Fruit fly (Drosophila melanogaster) whole organism, embryonic: ENCODE measurements around the gene grnd.

Source experiments
- Antp ChIP-seq: fragments of 200-800 bp; sonication (Bioruptor generic); optimal IDR thresholded peaks from 3 replicates; lab custom pipeline; 2016; ENCODE audit warnings: missing biosample characterization, missing genetic modification characterization
- CG10147 ChIP-seq: fragments of 200-800 bp; sonication (Bioruptor generic); optimal IDR thresholded peaks from 2 replicates; lab custom pipeline; 2019; ENCODE audit warnings: missing biosample characterization, mild to moderate bottlenecking, missing genetic modification characterization, moderate library complexity
- CG11560 ChIP-seq: fragments of 200-800 bp; sonication (Bioruptor generic); IDR thresholded peaks from 3 replicates; pipeline ENCODE4 v1.3.6; 2022; ENCODE audit warnings: missing biosample characterization, missing genetic modification characterization
- CG12236 ChIP-seq: fragments of 200-800 bp; sonication (Bioruptor generic); optimal IDR thresholded peaks from 2 replicates; lab custom pipeline; 2016; ENCODE audit warnings: missing biosample characterization, missing genetic modification characterization
- CG12744 ChIP-seq: fragments of 200-800 bp; sonication (Bioruptor generic); optimal IDR thresholded peaks from 2 replicates; lab custom pipeline; 2016; ENCODE audit warnings: missing biosample characterization, missing genetic modification characterization
- CG12942 ChIP-seq: fragments of 200-800 bp; sonication (Bioruptor generic); optimal IDR thresholded peaks from 3 replicates; lab custom pipeline; 2016; ENCODE audit warnings: missing biosample characterization, missing genetic modification characterization
- CG14050 ChIP-seq: fragments of 200-800 bp; sonication (Bioruptor generic); IDR thresholded peaks from 3 replicates; pipeline ENCODE4 v1.3.6; 2022; ENCODE audit warnings: missing biosample characterization, missing genetic modification characterization
- CG14860 ChIP-seq: fragments of 200-800 bp; sonication (Bioruptor generic); IDR thresholded peaks from 3 replicates; pipeline ENCODE4 v1.3.6; 2022; ENCODE audit warnings: missing biosample characterization, missing genetic modification characterization; ENCODE audit not compliant: partially characterized antibody
- CG15073 ChIP-seq: fragments of 200-800 bp; sonication (Bioruptor generic); optimal IDR thresholded peaks from 2 replicates; lab custom pipeline; 2016; ENCODE audit warnings: missing biosample characterization, missing genetic modification characterization
- CG16815 ChIP-seq: fragments of 200-800 bp; sonication (Bioruptor generic); optimal IDR thresholded peaks from 3 replicates; lab custom pipeline; 2017; ENCODE audit warnings: missing biosample characterization, mild to moderate bottlenecking, missing genetic modification characterization
- CG17361 ChIP-seq: fragments of 200-800 bp; sonication (Bioruptor generic); IDR thresholded peaks from 3 replicates; pipeline ENCODE4 v1.3.6; 2022; ENCODE audit warnings: missing biosample characterization, missing genetic modification characterization
- CG17385 ChIP-seq: fragments of 200-800 bp; sonication (Bioruptor generic); optimal IDR thresholded peaks from 3 replicates; lab custom pipeline; 2018; ENCODE audit warnings: missing biosample characterization, mild to moderate bottlenecking, missing genetic modification characterization
- CG1832 ChIP-seq: fragments of 200-800 bp; sonication (Bioruptor generic); optimal IDR thresholded peaks from 2 replicates; lab custom pipeline; 2017; ENCODE audit warnings: missing biosample characterization, mild to moderate bottlenecking, missing genetic modification characterization, inconsistent platforms
- CG2712 ChIP-seq: fragments of 200-800 bp; optimal IDR thresholded peaks from 3 replicates; lab custom pipeline; 2019; ENCODE audit warnings: missing biosample characterization, mild to moderate bottlenecking, missing genetic modification characterization, moderate library complexity
- CG2889 ChIP-seq: fragments of 200-800 bp; sonication (Bioruptor generic); IDR thresholded peaks from 3 replicates; pipeline ENCODE4 v1.3.6; 2022; ENCODE audit warnings: missing biosample characterization, missing genetic modification characterization
- CG3281 ChIP-seq: fragments of 200-800 bp; sonication (Bioruptor generic); optimal IDR thresholded peaks from 3 replicates; lab custom pipeline; 2017; ENCODE audit warnings: missing biosample characterization, mild to moderate bottlenecking, missing genetic modification characterization
- CG33557 ChIP-seq: fragments of 200-800 bp; sonication (Bioruptor generic); optimal IDR thresholded peaks from 2 replicates; lab custom pipeline; 2019; ENCODE audit warnings: missing biosample characterization, mild to moderate bottlenecking, missing genetic modification characterization, moderate library complexity
- CG34376 ChIP-seq: fragments of 200-800 bp; sonication (Bioruptor generic); optimal IDR thresholded peaks from 2 replicates; lab custom pipeline; 2018; ENCODE audit warnings: missing biosample characterization, mild to moderate bottlenecking, missing genetic modification characterization
- CG4820 ChIP-seq: fragments of 200-800 bp; sonication (Bioruptor generic); optimal IDR thresholded peaks from 3 replicates; lab custom pipeline; 2016; ENCODE audit warnings: missing biosample characterization, missing genetic modification characterization
- CG5245 ChIP-seq: fragments of 200-800 bp; sonication (Bioruptor generic); optimal IDR thresholded peaks from 3 replicates; lab custom pipeline; 2016; ENCODE audit warnings: missing biosample characterization, missing genetic modification characterization
- CG6765 ChIP-seq: fragments of 200-800 bp; sonication (Bioruptor generic); optimal IDR thresholded peaks from 3 replicates; lab custom pipeline; 2017; ENCODE audit warnings: missing biosample characterization, mild to moderate bottlenecking, missing genetic modification characterization
- CG8290 ChIP-seq, 3 experiments: fragments of 200-800 bp; sonication (Bioruptor generic); optimal IDR thresholded peaks; 2 replicates each; lab custom pipeline; 2016 to 2019; ENCODE audit warnings: missing biosample characterization in 3 of 3, missing genetic modification characterization in 3 of 3, mild to moderate bottlenecking in 2 of 3, moderate library complexity in 1 of 3
- CG8765 ChIP-seq: fragments of 200-800 bp; sonication (Bioruptor generic); IDR thresholded peaks from 2 replicates; pipeline ENCODE4 v1.3.6; 2022; ENCODE audit warnings: missing biosample characterization, missing genetic modification characterization
- HLH4C ChIP-seq: fragments of 200-800 bp; sonication (Bioruptor generic); IDR thresholded peaks from 3 replicates; pipeline ENCODE4 v1.3.6; 2022; ENCODE audit warnings: missing biosample characterization, missing genetic modification characterization; ENCODE audit not compliant: partially characterized antibody
- Hey ChIP-seq: fragments of 200-800 bp; sonication (Bioruptor generic); optimal IDR thresholded peaks from 3 replicates; lab custom pipeline; 2018; ENCODE audit warnings: missing biosample characterization, mild to moderate bottlenecking, missing genetic modification characterization
- Hr78 ChIP-seq, 2 experiments: fragments of 200-800 bp in 1 of 2; fragments of >200 bp in 1 of 2; sonication (Bioruptor generic) in 1 of 2; optimal IDR thresholded peaks; 2 replicates each; lab custom pipeline; 2017 to 2019; ENCODE audit warnings: missing biosample characterization in 2 of 2, missing genetic modification characterization in 2 of 2, mild to moderate bottlenecking in 1 of 2, moderate library complexity in 1 of 2
- MTF-1 ChIP-seq: fragments of 200-800 bp; sonication (Bioruptor generic); optimal IDR thresholded peaks from 2 replicates; lab custom pipeline; 2018; ENCODE audit warnings: missing biosample characterization, mild to moderate bottlenecking, missing genetic modification characterization, borderline replicate concordance
- Mrtf ChIP-seq: fragments of 200-800 bp; sonication (Bioruptor generic); IDR thresholded peaks from 3 replicates; pipeline ENCODE4 v1.3.6; 2022; ENCODE audit warnings: missing biosample characterization, missing genetic modification characterization
- Optix ChIP-seq: fragments of 200-800 bp; sonication (Bioruptor generic); IDR thresholded peaks from 3 replicates; pipeline ENCODE4 v1.3.6; 2022; ENCODE audit warnings: missing biosample characterization, missing genetic modification characterization
- ab ChIP-seq: fragments of 200-800 bp; sonication (Bioruptor generic); optimal IDR thresholded peaks from 2 replicates; lab custom pipeline; 2016; ENCODE audit warnings: missing biosample characterization, missing genetic modification characterization
- aop ChIP-seq: fragments of 200-800 bp; sonication (Bioruptor generic); IDR thresholded peaks from 2 replicates; pipeline ENCODE4 v1.3.6; 2022; ENCODE audit warnings: missing biosample characterization, missing genetic modification characterization
- bowl ChIP-seq: fragments of 200-800 bp; sonication (Bioruptor generic); IDR thresholded peaks from 2 replicates; pipeline ENCODE4 v1.3.6; 2022; ENCODE audit warnings: missing biosample characterization, missing genetic modification characterization
- chinmo ChIP-seq: fragments of 200-800 bp; sonication (Bioruptor generic); IDR thresholded peaks from 4 replicates; pipeline ENCODE4 v1.3.6; 2022; ENCODE audit warnings: missing biosample characterization, missing genetic modification characterization; ENCODE audit not compliant: partially characterized antibody
- chm ChIP-seq: fragments of 200-800 bp; sonication (Bioruptor generic); IDR thresholded peaks from 2 replicates; pipeline ENCODE4 v1.3.6; 2022; ENCODE audit warnings: missing biosample characterization, missing genetic modification characterization
- dati ChIP-seq: fragments of 200-800 bp; sonication (Bioruptor generic); IDR thresholded peaks from 2 replicates; pipeline ENCODE4 v1.3.6; 2022; ENCODE audit warnings: missing biosample characterization, missing genetic modification characterization
- emc ChIP-seq: fragments of 200-800 bp; sonication (Bioruptor generic); optimal IDR thresholded peaks from 2 replicates; lab custom pipeline; 2016; ENCODE audit warnings: missing biosample characterization, missing genetic modification characterization
- ems ChIP-seq: fragments of 200-800 bp; sonication (Bioruptor generic); optimal IDR thresholded peaks from 3 replicates; lab custom pipeline; 2016; ENCODE audit warnings: missing biosample characterization, missing genetic modification characterization
- esg ChIP-seq: fragments of 200-800 bp; sonication (Bioruptor generic); conservative IDR thresholded peaks from 2 replicates; pipeline ENCODE4 v1.3.6; 2022; ENCODE audit warnings: missing biosample characterization, missing genetic modification characterization
- eyg ChIP-seq: fragments of 200-800 bp; sonication (Bioruptor generic); optimal IDR thresholded peaks from 3 replicates; lab custom pipeline; 2016; ENCODE audit warnings: missing biosample characterization, missing genetic modification characterization
- ham ChIP-seq: fragments of 200-800 bp; sonication (Bioruptor generic); IDR thresholded peaks from 2 replicates; pipeline ENCODE4 v1.3.6; 2022; ENCODE audit warnings: missing biosample characterization, missing genetic modification characterization
- her ChIP-seq: fragments of 200-800 bp; sonication (Bioruptor generic); optimal IDR thresholded peaks from 2 replicates; lab custom pipeline; 2016; ENCODE audit warnings: missing biosample characterization, missing genetic modification characterization
- hkb ChIP-seq, 2 experiments: fragments of 200-800 bp in 1 of 2; fragments of >200 bp in 1 of 2; sonication (Bioruptor generic) in 1 of 2; IDR thresholded peaks in 1 of 2; optimal IDR thresholded peaks in 1 of 2; 2 replicates each; pipeline versions ENCODE4 v1.3.6 to Lab custom; 2017 to 2022; ENCODE audit warnings: missing biosample characterization in 1 of 2, missing genetic modification characterization in 1 of 2
- jumu ChIP-seq: fragments of 200-800 bp; sonication (Bioruptor generic); optimal IDR thresholded peaks from 3 replicates; lab custom pipeline; 2016; ENCODE audit warnings: missing biosample characterization, missing genetic modification characterization
- ken ChIP-seq: fragments of 200-800 bp; sonication (Bioruptor generic); IDR thresholded peaks from 3 replicates; pipeline ENCODE4 v1.3.6; 2022; ENCODE audit warnings: missing biosample characterization, missing genetic modification characterization
- seq ChIP-seq: fragments of 200-800 bp; sonication (Bioruptor generic); IDR thresholded peaks from 2 replicates; pipeline ENCODE4 v1.3.6; 2022; ENCODE audit warnings: missing biosample characterization, missing genetic modification characterization
- stwl ChIP-seq: fragments of 200-800 bp; sonication (Bioruptor generic); optimal IDR thresholded peaks from 3 replicates; lab custom pipeline; 2018; ENCODE audit warnings: missing biosample characterization, mild to moderate bottlenecking, missing genetic modification characterization, moderate library complexity
- tup ChIP-seq: fragments of 200-800 bp; sonication (Bioruptor generic); optimal IDR thresholded peaks from 2 replicates; lab custom pipeline; 2016; ENCODE audit warnings: missing biosample characterization, mild to moderate bottlenecking, missing genetic modification characterization, moderate library complexity
- unpg ChIP-seq: fragments of 200-800 bp; sonication (Bioruptor generic); optimal IDR thresholded peaks from 3 replicates; lab custom pipeline; 2018; ENCODE audit warnings: missing biosample characterization, mild to moderate bottlenecking, missing genetic modification characterization, moderate library complexity
- usp ChIP-seq: fragments of >200 bp; optimal IDR thresholded peaks from 2 replicates; lab custom pipeline; 2017; ENCODE audit warnings: missing biosample characterization, missing genetic modification characterization

Gene grnd

DNA sequence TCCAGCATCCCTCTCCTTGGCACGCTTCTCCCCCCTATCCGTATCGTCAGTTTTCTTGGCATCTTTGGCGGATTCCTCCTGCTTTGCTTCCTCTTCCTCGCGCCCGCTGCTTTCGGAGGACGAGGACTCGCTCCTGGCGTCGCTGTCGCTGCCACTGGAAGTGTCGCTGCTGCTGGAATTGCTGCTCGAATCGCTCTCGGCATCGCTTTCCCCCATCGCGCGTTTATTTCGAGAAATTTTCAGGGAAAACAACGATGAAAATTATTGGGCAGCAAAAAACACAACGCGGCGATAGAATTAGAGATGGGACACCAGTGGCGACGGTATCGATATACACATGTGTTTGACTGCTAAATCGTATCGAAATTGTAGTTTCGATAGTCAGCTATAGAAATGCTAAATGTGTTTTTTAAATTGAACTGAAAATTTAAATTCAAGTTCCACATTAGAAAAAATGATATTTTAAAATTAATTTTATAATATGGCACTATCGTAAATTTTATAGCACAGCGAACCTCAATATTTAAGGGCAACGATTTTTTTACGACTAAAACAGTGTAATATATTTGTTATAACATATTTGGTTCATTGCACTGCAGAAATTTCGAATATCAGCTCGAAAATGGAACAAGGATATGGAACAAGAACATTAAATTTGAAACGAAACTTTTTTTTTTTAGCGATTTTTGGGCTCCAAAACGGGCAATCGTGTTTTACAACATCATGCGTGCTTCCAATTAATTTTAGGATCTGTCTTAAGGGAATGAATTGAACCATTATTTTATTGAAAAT, 36.4 kb upstream of the grnd start, which contains the start of gene ncm (continued):
- TF ChIP-seq Antp (GFP tag; lab: Kevin White, UChicago) = no peak
- TF ChIP-seq Optix = no peak
- no peak for TF ChIP-seq ems (GFP tag; lab: Kevin White, UChicago)
- TF ChIP-seq CG12942 (GFP tag; lab: Kevin White, UChicago) = no peak
- TF ChIP-seq MTF-1 (GFP tag; lab: Kevin White, UChicago) = no peak
- no peak for TF ChIP-seq esg (GFP tag; lab: Robert Waterston, UW)
- no peak for TF ChIP-seq CG6765 (GFP tag; lab: Kevin White, UChicago)
- no peak for TF ChIP-seq ham
- TF ChIP-seq CG14050 (GFP tag; lab: Robert Waterston, UW) = no peak
- TF ChIP-seq tup (GFP tag; lab: Kevin White, UChicago) = no peak
- TF ChIP-seq CG2889 = no peak
- no peak for TF ChIP-seq bowl (GFP tag; lab: Robert Waterston, UW)
- TF ChIP-seq eyg (GFP tag; lab: Kevin White, UChicago) = no peak
- no peak for TF ChIP-seq CG10147 (GFP tag; lab: Kevin White, UChicago)
- no peak for TF ChIP-seq CG4820 (GFP tag; lab: Kevin White, UChicago)
- no peak for TF ChIP-seq CG8765 (GFP tag; lab: Robert Waterston, UW)
- TF ChIP-seq ab (GFP tag; lab: Kevin White, UChicago) = no peak
- no peak for TF ChIP-seq usp (GFP tag; lab: Kevin White, UChicago)
- no peak for TF ChIP-seq CG34376 (GFP tag; lab: Kevin White, UChicago)
- TF ChIP-seq CG12236 = no peak
- no peak for TF ChIP-seq seq
- TF ChIP-seq CG3281 (GFP tag; lab: Kevin White, UChicago) = no peak
- TF ChIP-seq Hey (tag; lab: Kevin White, UChicago) = no peak
- TF ChIP-seq CG33557 (GFP tag; lab: Kevin White, UChicago) = peak; percentile 8
- no peak for TF ChIP-seq her (GFP tag; lab: Kevin White, UChicago)
- no peak for TF ChIP-seq CG12744
- no peak for TF ChIP-seq ken
- peak; percentile 83 for TF ChIP-seq CG14860 (GFP tag; lab: Robert Waterston, UW)
- TF ChIP-seq emc = no peak
- TF ChIP-seq CG2712 (tag; lab: Kevin White, UChicago) = peak; percentile 52
- no peak for TF ChIP-seq CG5245 (GFP tag; lab: Kevin White, UChicago)
- TF ChIP-seq Mrtf (GFP tag; lab: Robert Waterston, UW) = no peak
- TF ChIP-seq stwl (tag; lab: Kevin White, UChicago) = peak; percentile 65
- no peak for TF ChIP-seq CG16815 (GFP tag; lab: Kevin White, UChicago)
- no peak for TF ChIP-seq unpg
- TF ChIP-seq Hr78 (GFP tag; optimal IDR thresholded peaks at IDR 0.05; lab: Kevin White, UChicago) = no peak
- no peak for TF ChIP-seq CG15073
- TF ChIP-seq jumu = no peak
- TF ChIP-seq CG17385 (GFP tag; lab: Kevin White, UChicago) = peak; percentile 96
- no peak for TF ChIP-seq CG1832 (GFP tag; lab: Kevin White, UChicago)
- no peak for TF ChIP-seq dati (GFP tag; lab: Robert Waterston, UW)
- peak; percentile 8 for TF ChIP-seq CG8290 (GFP tag; optimal IDR thresholded peaks at IDR 0.05; lab: Kevin White, UChicago)
- peak in 1 of 2 experiments; percentile 12 for TF ChIP-seq CG8290 (tag; optimal IDR thresholded peaks at IDR 0.05; lab: Kevin White, UChicago)
- no peak for TF ChIP-seq chm (GFP tag; lab: Robert Waterston, UW)
- peak; percentile 92; the same call in 3 of the 4 replicates for TF ChIP-seq chinmo (GFP tag; lab: Robert Waterston, UW)
- TF ChIP-seq aop (GFP tag; lab: Robert Waterston, UW) = no peak
- TF ChIP-seq CG11560 (tag; lab: Robert Waterston, UW) = no peak
- TF ChIP-seq CG17361 (GFP tag; lab: Robert Waterston, UW) = no peak; the same call in 1 of the 3 replicates
- TF ChIP-seq hkb (optimal IDR thresholded peaks at IDR 0.05; lab: Kevin White, UChicago) = no peak
- TF ChIP-seq hkb (GFP tag; IDR thresholded peaks at IDR 0.05; lab: Robert Waterston, UW) = no peak
- peak; percentile 87 for TF ChIP-seq HLH4C (GFP tag; lab: Robert Waterston, UW)
